Fruit fly (Drosophila melanogaster): Measurements from ENCODE around the gene CG10646.

The CG10646 gene

dm6 chr3L:12471471-12471978 is 32.2 kb downstream of the CG10646 start, which contains the start of gene CG10616 (continued):
- TF ChIP-seq Pdp1 (GFP tag; optimal IDR thresholded peaks at IDR 0.05): no peak
- TF ChIP-seq CG4404 (GFP tag; IDR thresholded peaks at IDR 0.05): no peak
- no peak for TF ChIP-seq disco-r (GFP tag; optimal IDR thresholded peaks at IDR 0.05)
- TF ChIP-seq CG13894 (tag; optimal IDR thresholded peaks at IDR 0.05): no peak
- no peak for TF ChIP-seq slp2 (GFP tag; optimal IDR thresholded peaks at IDR 0.05)
- no peak for TF ChIP-seq lbe (GFP tag; optimal IDR thresholded peaks at IDR 0.05)
- TF ChIP-seq grn (GFP tag; optimal IDR thresholded peaks at IDR 0.05): no peak
- TF ChIP-seq tgo (GFP tag; IDR thresholded peaks at IDR 0.05): no peak
- no peak for TF ChIP-seq dmrt99B (tag; optimal IDR thresholded peaks at IDR 0.05)
- no peak for TF ChIP-seq CG5245 (GFP tag; optimal IDR thresholded peaks at IDR 0.05)
- TF ChIP-seq CG13424 (tag; optimal IDR thresholded peaks at IDR 0.05): no peak
- no peak for TF ChIP-seq HHEX (GFP tag; optimal IDR thresholded peaks at IDR 0.05)
- peak; percentile 82 for TF ChIP-seq MESR4 (GFP tag; optimal IDR thresholded peaks at IDR 0.05)
- TF ChIP-seq HLH54F (GFP tag; optimal IDR thresholded peaks at IDR 0.05): no peak
- TF ChIP-seq CG12942 (GFP tag; optimal IDR thresholded peaks at IDR 0.05): no peak
- no peak for TF ChIP-seq CG15479 (GFP tag; optimal IDR thresholded peaks at IDR 0.05)
- TF ChIP-seq chm (GFP tag; IDR thresholded peaks at IDR 0.05): no peak
- no peak for TF ChIP-seq zfh2 (GFP tag; optimal IDR thresholded peaks at IDR 0.05)
- peak; percentile 64 for TF ChIP-seq row (GFP tag; IDR thresholded peaks at IDR 0.05)
- peak; percentile 16 for TF ChIP-seq CG18262 (tag; optimal IDR thresholded peaks at IDR 0.05)
- no peak for TF ChIP-seq scrt (GFP tag; optimal IDR thresholded peaks at IDR 0.05)
- TF ChIP-seq BtbVII (GFP tag; optimal IDR thresholded peaks at IDR 0.05): no peak
- no peak for TF ChIP-seq Trl (optimal IDR thresholded peaks at IDR 0.05)
- no peak for TF ChIP-seq Trl (GFP tag; optimal IDR thresholded peaks at IDR 0.05)
- peak; percentile 95 for TF ChIP-seq CG2129 (GFP tag; IDR thresholded peaks at IDR 0.05; ENCODE audit: partially characterized antibody)
- peak; percentile 93 for TF ChIP-seq hb (GFP tag; IDR thresholded peaks at IDR 0.05; ENCODE audit: partially characterized antibody)
- no peak for TF ChIP-seq CG18476 (GFP tag; optimal IDR thresholded peaks at IDR 0.05)
- TF ChIP-seq E2f1 (GFP tag; IDR thresholded peaks at IDR 0.05): no peak
- TF ChIP-seq vvl (GFP tag; IDR thresholded peaks at IDR 0.05): 0 out of 2 replicates have a peak, but pooled peaks have one; percentile 13
- TF ChIP-seq tap (tag; optimal IDR thresholded peaks at IDR 0.05): no peak
- TF ChIP-seq Usf (GFP tag; optimal IDR thresholded peaks at IDR 0.05): no peak
- peak; percentile 70 for TF ChIP-seq E2f2 (GFP tag; IDR thresholded peaks at IDR 0.05)
- TF ChIP-seq pfk (GFP tag; optimal IDR thresholded peaks at IDR 0.05): no peak
- no peak for TF ChIP-seq gcm2 (GFP tag; optimal IDR thresholded peaks at IDR 0.05)
- peak; percentile 34 for TF ChIP-seq CoRest (tag; optimal IDR thresholded peaks at IDR 0.05)
- TF ChIP-seq rib (GFP tag; IDR thresholded peaks at IDR 0.05): no peak
- TF ChIP-seq Ets65A (GFP tag): peak; percentile 35
- TF ChIP-seq Camta (GFP tag; optimal IDR thresholded peaks at IDR 0.05): no peak
- TF ChIP-seq Ets97D (GFP tag; optimal IDR thresholded peaks at IDR 0.05): peak; percentile 66
- TF ChIP-seq CG6654 (GFP tag; optimal IDR thresholded peaks at IDR 0.05): no peak
- peak; percentile 86 for TF ChIP-seq CG7963 (GFP tag; IDR thresholded peaks at IDR 0.05; ENCODE audit: partially characterized antibody)
- TF ChIP-seq CG14710 (tag; optimal IDR thresholded peaks at IDR 0.05): peak; percentile 76
- no peak for TF ChIP-seq CG18764 (GFP tag; optimal IDR thresholded peaks at IDR 0.05)
- TF ChIP-seq bsh (GFP tag; optimal IDR thresholded peaks at IDR 0.05): no peak
- TF ChIP-seq Doc3 (GFP tag; IDR thresholded peaks at IDR 0.05; ENCODE audit: partially characterized antibody): peak; percentile 97
- no peak for TF ChIP-seq CG30020 (tag; optimal IDR thresholded peaks at IDR 0.05)
- TF ChIP-seq Hr51 (GFP tag; optimal IDR thresholded peaks at IDR 0.05): no peak
- no peak for TF ChIP-seq twi (tag; optimal IDR thresholded peaks at IDR 0.05)
- TF ChIP-seq unc-4 (GFP tag; IDR thresholded peaks at IDR 0.05; ENCODE audit: partially characterized antibody): peak; percentile 93
- no peak for TF ChIP-seq klu (GFP tag; IDR thresholded peaks at IDR 0.05)
- peak; percentile 92 for TF ChIP-seq Bgb (GFP tag; IDR thresholded peaks at IDR 0.05; ENCODE audit: partially characterized antibody)
